Worm (Caenorhabditis elegans) whole organism, young adult: ENCODE measurements around the gene K02D3.1.

Experiments used
- B0035.1 ChIP-seq: sonication (generic microtip); optimal IDR thresholded peaks from 2 replicates; lab custom pipeline; 2016; ENCODE audit warnings: missing genetic modification characterization, mild to moderate bottlenecking, missing compliant biosample characterization, missing genotype, missing genetic modification reagents
- C06A6.2 ChIP-seq: fragments of 200-800 bp; sonication (Bioruptor generic); conservative IDR thresholded peaks from 2 replicates; pipeline ENCODE4 v1.3.6; 2022; ENCODE audit warnings: missing genetic modification characterization, missing compliant biosample characterization
- D2030.7 ChIP-seq: fragments of 200-800 bp; sonication (Bioruptor generic); IDR thresholded peaks from 2 replicates; pipeline ENCODE4 v1.3.6; 2022; ENCODE audit warnings: missing genetic modification reagents, missing genetic modification characterization, missing compliant biosample characterization
- F22D6.2 ChIP-seq: sonication (generic microtip); optimal IDR thresholded peaks from 2 replicates; lab custom pipeline; 2016; ENCODE audit warnings: mild to moderate bottlenecking, missing genetic modification characterization, missing compliant biosample characterization
- F23B12.7 ChIP-seq: sonication (generic microtip); optimal IDR thresholded peaks from 2 replicates; lab custom pipeline; 2017; ENCODE audit warnings: missing genetic modification characterization, mild to moderate bottlenecking, missing compliant biosample characterization, antibody characterized with exemption, moderate library complexity; ENCODE audit not compliant: insufficient read depth
- F52B5.7 ChIP-seq: sonication (generic microtip); optimal IDR thresholded peaks from 2 replicates; lab custom pipeline; 2016; ENCODE audit warnings: mild to moderate bottlenecking, missing genetic modification characterization, missing compliant biosample characterization
- F57A8.1 ChIP-seq: fragments of 200-800 bp; sonication (Bioruptor generic); optimal IDR thresholded peaks from 2 replicates; lab custom pipeline; 2018; ENCODE audit warnings: mild to moderate bottlenecking, missing genetic modification characterization, moderate library complexity, missing compliant biosample characterization
- F57C9.4 ChIP-seq: sonication (generic microtip); optimal IDR thresholded peaks from 2 replicates; lab custom pipeline; 2017; ENCODE audit warnings: mild to moderate bottlenecking, missing genetic modification characterization, missing compliant biosample characterization
- K11D2.4 ChIP-seq: fragments of 200-800 bp; sonication (Bioruptor generic); IDR thresholded peaks from 2 replicates; pipeline ENCODE4 v1.3.6; 2022; ENCODE audit warnings: missing genetic modification reagents, missing genetic modification characterization, missing compliant biosample characterization
- K12H6.12 ChIP-seq: fragments of 200-800 bp; sonication (Bioruptor generic); optimal IDR thresholded peaks from 2 replicates; lab custom pipeline; 2018; ENCODE audit warnings: mild to moderate bottlenecking, missing genetic modification characterization, missing compliant biosample characterization
- Y53F4B.3 ChIP-seq: fragments of 200-800 bp; sonication (Bioruptor generic); IDR thresholded peaks from 2 replicates; pipeline ENCODE4 v1.3.6; 2022; ENCODE audit warnings: missing genetic modification reagents, missing genetic modification characterization, missing compliant biosample characterization
- Y53G8AR.9 ChIP-seq: fragments of 200-800 bp; sonication (Bioruptor generic); conservative IDR thresholded peaks from 2 replicates; pipeline ENCODE4 v1.3.6; 2022; ENCODE audit warnings: missing genetic modification reagents, missing genetic modification characterization, missing compliant biosample characterization
- Y56A3A.18 ChIP-seq: fragments of 200-800 bp; sonication (Bioruptor generic); IDR thresholded peaks from 2 replicates; pipeline ENCODE4 v1.3.6; 2022; ENCODE audit warnings: missing genetic modification reagents, missing genetic modification characterization, missing compliant biosample characterization
- Y95B8A.8 ChIP-seq: fragments of 200-800 bp; sonication (Bioruptor generic); IDR thresholded peaks from 2 replicates; pipeline ENCODE4 v1.3.6; 2022; ENCODE audit warnings: missing genetic modification reagents, missing genetic modification characterization, missing compliant biosample characterization
- aptf-3 ChIP-seq: fragments of 200-800 bp; sonication (Bioruptor generic); IDR thresholded peaks from 2 replicates; pipeline ENCODE4 v1.3.6; 2022; ENCODE audit warnings: missing genetic modification characterization, missing compliant biosample characterization
- atf-7 ChIP-seq: sonication (generic microtip); optimal IDR thresholded peaks from 2 replicates; lab custom pipeline; 2017; ENCODE audit warnings: mild to moderate bottlenecking, missing genetic modification characterization, missing compliant biosample characterization
- athp-1 ChIP-seq: sonication (generic microtip); optimal IDR thresholded peaks from 2 replicates; lab custom pipeline; 2017; ENCODE audit warnings: mild to moderate bottlenecking, missing genetic modification characterization, missing compliant biosample characterization
- attf-3 ChIP-seq: fragments of 200-800 bp; sonication (Bioruptor generic); conservative IDR thresholded peaks from 2 replicates; pipeline ENCODE4 v1.3.6; 2022; ENCODE audit warnings: missing genetic modification reagents, missing genetic modification characterization, missing compliant biosample characterization
- bed-1 ChIP-seq: fragments of 200-800 bp; sonication (Bioruptor generic); IDR thresholded peaks from 2 replicates; pipeline ENCODE4 v1.3.6; 2022; ENCODE audit warnings: missing genetic modification reagents, missing genetic modification characterization, missing compliant biosample characterization
- cebp-2 ChIP-seq: fragments of 200-800 bp; sonication (Bioruptor generic); IDR thresholded peaks from 2 replicates; pipeline ENCODE4 v1.3.6; 2022; ENCODE audit warnings: missing genetic modification characterization, missing compliant biosample characterization
- ceh-79 ChIP-seq: sonication (generic microtip); optimal IDR thresholded peaks from 2 replicates; lab custom pipeline; 2017; ENCODE audit warnings: mild to moderate bottlenecking, missing genetic modification characterization, missing compliant biosample characterization
- gei-17 ChIP-seq: fragments of 200-800 bp; sonication (Bioruptor generic); optimal IDR thresholded peaks from 2 replicates; lab custom pipeline; 2018; ENCODE audit warnings: mild to moderate bottlenecking, missing genetic modification characterization, missing compliant biosample characterization
- hlh-26 ChIP-seq: fragments of 200-800 bp; sonication (Bioruptor generic); conservative IDR thresholded peaks from 2 replicates; pipeline ENCODE4 v1.3.6; 2022; ENCODE audit warnings: missing genetic modification reagents, missing genetic modification characterization, missing compliant biosample characterization
- hmg-20 ChIP-seq: fragments of 200-800 bp; sonication (Bioruptor generic); IDR thresholded peaks from 2 replicates; pipeline ENCODE4 v1.3.6; 2022; ENCODE audit warnings: missing genetic modification reagents, missing genetic modification characterization, missing compliant biosample characterization
- hsf-1 ChIP-seq: fragments of 200-800 bp; sonication (Bioruptor generic); IDR thresholded peaks from 2 replicates; pipeline ENCODE4 v1.3.6; 2022; ENCODE audit warnings: missing genetic modification reagents, missing genetic modification characterization, missing compliant biosample characterization
- let-526 ChIP-seq: fragments of 200-800 bp; sonication (Bioruptor generic); IDR thresholded peaks from 2 replicates; pipeline ENCODE4 v1.3.6; 2022; ENCODE audit warnings: missing genetic modification reagents, missing genetic modification characterization, missing compliant biosample characterization
- lin-26 ChIP-seq: fragments of 200-800 bp; sonication (Bioruptor generic); IDR thresholded peaks from 2 replicates; pipeline ENCODE4 v1.3.6; 2022; ENCODE audit warnings: missing genetic modification reagents, missing genetic modification characterization, missing compliant biosample characterization
- lin-35 ChIP-seq, 3 experiments: fragments of 150-350 bp in 2 of 3; sonication (generic microtip) in 1 of 3; optimal IDR thresholded peaks; 2 replicates each; lab custom pipeline; 2014 to 2018; ENCODE audit warnings: missing biosample characterization in 3 of 3, missing genetic modification characterization in 3 of 3, missing genetic modification reagents in 3 of 3
- madf-3 ChIP-seq: fragments of 200-800 bp; sonication (Bioruptor generic); IDR thresholded peaks from 2 replicates; pipeline ENCODE4 v1.3.6; 2022; ENCODE audit warnings: missing genetic modification reagents, missing genetic modification characterization, missing compliant biosample characterization
- madf-8 ChIP-seq: fragments of 200-800 bp; sonication (Bioruptor generic); conservative IDR thresholded peaks from 2 replicates; pipeline ENCODE4 v1.3.6; 2022; ENCODE audit warnings: missing genetic modification reagents, missing genetic modification characterization, missing compliant biosample characterization
- mxl-1 ChIP-seq: sonication (generic microtip); optimal IDR thresholded peaks from 2 replicates; lab custom pipeline; 2016; ENCODE audit warnings: missing genetic modification characterization, missing compliant biosample characterization
- nfya-1 ChIP-seq: sonication (generic microtip); optimal IDR thresholded peaks from 2 replicates; lab custom pipeline; 2017; ENCODE audit warnings: antibody characterized with exemption, missing compliant biosample characterization, missing genetic modification characterization, borderline replicate concordance; ENCODE audit not compliant: insufficient read depth
- nfyb-1 ChIP-seq: fragments of 200-800 bp; sonication (Bioruptor generic); IDR thresholded peaks from 2 replicates; pipeline ENCODE4 v1.3.6; 2022; ENCODE audit warnings: missing genetic modification reagents, missing genetic modification characterization, missing compliant biosample characterization
- nhr-120 ChIP-seq: fragments of 200-800 bp; sonication (Bioruptor generic); IDR thresholded peaks from 2 replicates; pipeline ENCODE4 v1.3.6; 2022; ENCODE audit warnings: missing genetic modification characterization, missing compliant biosample characterization
- nhr-27 ChIP-seq: fragments of 200-800 bp; sonication (Bioruptor generic); optimal IDR thresholded peaks from 2 replicates; lab custom pipeline; 2018; ENCODE audit warnings: mild to moderate bottlenecking, missing genetic modification characterization, moderate library complexity, missing compliant biosample characterization
- nhr-90 ChIP-seq: sonication (generic microtip); optimal IDR thresholded peaks from 2 replicates; lab custom pipeline; 2016; ENCODE audit warnings: missing genotype, mild to moderate bottlenecking, missing genetic modification characterization, missing compliant biosample characterization
- pbrm-1 ChIP-seq: fragments of 200-800 bp; sonication (Bioruptor generic); IDR thresholded peaks from 2 replicates; pipeline ENCODE4 v1.3.6; 2022; ENCODE audit warnings: missing genetic modification reagents, missing genetic modification characterization, missing compliant biosample characterization
- rpc-1 ChIP-seq, 2 experiments: fragments of 150-350 bp in 1 of 2; sonication (generic microtip) in 1 of 2; optimal IDR thresholded peaks; 2 replicates each; lab custom pipeline; 2014 to 2018; ENCODE audit warnings: missing biosample characterization in 1 of 2, missing genetic modification characterization in 1 of 2, missing genetic modification reagents in 1 of 2, missing genotype in 1 of 2
- sdz-38 ChIP-seq: sonication (generic microtip); optimal IDR thresholded peaks from 2 replicates; lab custom pipeline; 2016; ENCODE audit warnings: missing genotype, missing genetic modification characterization, missing compliant biosample characterization
- tbx-9 ChIP-seq: sonication (generic microtip); optimal IDR thresholded peaks from 2 replicates; lab custom pipeline; 2016; ENCODE audit warnings: borderline replicate concordance, missing genetic modification characterization, inconsistent platforms, missing compliant biosample characterization
- unc-130 ChIP-seq: sonication (generic microtip); optimal IDR thresholded peaks from 2 replicates; lab custom pipeline; 2016; ENCODE audit warnings: missing genetic modification reagents, missing genetic modification characterization, missing compliant biosample characterization
- unc-62 ChIP-seq: fragments of 150-350 bp; optimal IDR thresholded peaks from 2 replicates; lab custom pipeline; 2014; ENCODE audit warnings: missing biosample characterization, missing genetic modification reagents, missing genetic modification characterization
- xnd-1 ChIP-seq: sonication (generic microtip); optimal IDR thresholded peaks from 2 replicates; lab custom pipeline; 2016; ENCODE audit warnings: missing genotype, missing genetic modification reagents, missing genetic modification characterization, missing compliant biosample characterization
- zim-3 ChIP-seq: sonication (generic microtip); optimal IDR thresholded peaks from 2 replicates; lab custom pipeline; 2017; ENCODE audit warnings: mild to moderate bottlenecking, missing genetic modification characterization, moderate library complexity, missing compliant biosample characterization
- ztf-26 ChIP-seq: sonication (generic microtip); optimal IDR thresholded peaks from 2 replicates; lab custom pipeline; 2017; ENCODE audit warnings: missing genetic modification characterization, missing compliant biosample characterization
- ztf-28 ChIP-seq: fragments of 200-800 bp; sonication (Bioruptor generic); IDR thresholded peaks from 2 replicates; pipeline ENCODE4 v1.3.6; 2022; ENCODE audit warnings: missing genetic modification reagents, missing genetic modification characterization, missing compliant biosample characterization
- ztf-6 ChIP-seq: fragments of 200-800 bp; sonication (Bioruptor generic); IDR thresholded peaks from 2 replicates; pipeline ENCODE4 v1.3.6; 2022; ENCODE audit warnings: missing genetic modification reagents, missing genetic modification characterization, missing compliant biosample characterization

K02D3.1 gene

ce11 chrX:13730209-13730975 is 23.7 kb downstream of the K02D3.1 start (continued):
- no peak for TF ChIP-seq Y95B8A.8
- TF ChIP-seq mxl-1 (tag; lab: Kevin White, UChicago) = peak; percentile 37
- no peak for TF ChIP-seq ztf-6 (GFP tag; lab: Robert Waterston, UW)
- TF ChIP-seq C06A6.2 = no peak
- TF ChIP-seq rpc-1 (optimal IDR thresholded peaks at IDR 0.05; lab: Kevin White, UChicago) = peak; percentile 80
- peak; percentile 89 for TF ChIP-seq rpc-1 (tag; optimal IDR thresholded peaks at IDR 0.05; lab: Kevin White, UChicago)
- TF ChIP-seq nhr-90 (tag; lab: Kevin White, UChicago) = peak; percentile 73
- TF ChIP-seq K12H6.12 (tag; lab: Kevin White, UChicago) = no peak
- peak; percentile 72 for TF ChIP-seq Y53G8AR.9 (GFP tag; lab: Robert Waterston, UW)
- TF ChIP-seq hlh-26 (GFP tag; lab: Robert Waterston, UW) = no peak
- peak; percentile 96 for TF ChIP-seq lin-26
- TF ChIP-seq let-526 (GFP tag; lab: Robert Waterston, UW) = 0 out of 2 replicates have a peak, but pooled peaks have one; percentile 25
- no peak for TF ChIP-seq nfya-1 (tag; lab: Kevin White, UChicago)
- TF ChIP-seq nfyb-1 (GFP tag; lab: Robert Waterston, UW) = peak; percentile 40
- peak; percentile 35 for TF ChIP-seq B0035.1
- TF ChIP-seq gei-17 (GFP tag; lab: Kevin White, UChicago) = no peak
- peak; percentile 22 for TF ChIP-seq unc-130
- no peak for TF ChIP-seq tbx-9 (tag; lab: Kevin White, UChicago)
- TF ChIP-seq ceh-79 (tag; lab: Kevin White, UChicago) = no peak
- TF ChIP-seq bed-1 (GFP tag; lab: Robert Waterston, UW) = no peak
- no peak for TF ChIP-seq xnd-1 (tag; lab: Kevin White, UChicago)
- TF ChIP-seq nhr-120 (GFP tag; lab: Robert Waterston, UW) = 0 out of 2 replicates have a peak, but pooled peaks have one; percentile 80
- TF ChIP-seq lin-35 (GFP tag; optimal IDR thresholded peaks at IDR 0.05; lab: Kevin White, UChicago) = peak in 1 of 3 experiments; percentile 39
- TF ChIP-seq pbrm-1 = peak; percentile 87
- TF ChIP-seq ztf-26 (tag; lab: Kevin White, UChicago) = peak; percentile 53
- TF ChIP-seq F52B5.7 (tag; lab: Kevin White, UChicago) = peak; percentile 20
- no peak for TF ChIP-seq F23B12.7 (tag; lab: Kevin White, UChicago)
- peak; percentile 85 for TF ChIP-seq Y56A3A.18 (GFP tag; lab: Robert Waterston, UW)
- no peak for TF ChIP-seq K11D2.4 (GFP tag; lab: Robert Waterston, UW)
- no peak for TF ChIP-seq F57C9.4 (tag; lab: Kevin White, UChicago)
- no peak for TF ChIP-seq attf-3 (GFP tag; lab: Robert Waterston, UW)
- no peak for TF ChIP-seq ztf-28 (GFP tag; lab: Robert Waterston, UW)
- TF ChIP-seq D2030.7 (GFP tag; lab: Robert Waterston, UW) = peak; percentile 81
- no peak for TF ChIP-seq atf-7
- TF ChIP-seq athp-1 (tag; lab: Kevin White, UChicago) = peak; percentile 12
- peak; percentile 43 for TF ChIP-seq zim-3 (tag; lab: Kevin White, UChicago)
- no peak for TF ChIP-seq unc-62
- TF ChIP-seq madf-3 (GFP tag; lab: Robert Waterston, UW) = no peak
- TF ChIP-seq hsf-1 (GFP tag; lab: Robert Waterston, UW) = no peak; the same call in 1 of the 2 replicates
- TF ChIP-seq sdz-38 (tag; lab: Kevin White, UChicago) = no peak
- peak; percentile 84; the same call in 1 of the 2 replicates for TF ChIP-seq cebp-2
- TF ChIP-seq aptf-3 (GFP tag; lab: Robert Waterston, UW) = peak; percentile 78; the same call in 1 of the 2 replicates
- peak; percentile 49; the same call in 1 of the 2 replicates for TF ChIP-seq hmg-20 (GFP tag; lab: Robert Waterston, UW)
- TF ChIP-seq F57A8.1 (GFP tag; lab: Kevin White, UChicago) = no peak
- TF ChIP-seq F22D6.2 (tag; lab: Kevin White, UChicago) = peak; percentile 24
- no peak for TF ChIP-seq madf-8 (GFP tag; lab: Robert Waterston, UW)
- TF ChIP-seq nhr-27 = no peak
- TF ChIP-seq Y53F4B.3 (GFP tag; lab: Robert Waterston, UW) = no peak
